Fruit fly (Drosophila melanogaster): ENCODE data around the gene eIF3g1.

Gene eIF3g1

dm6 chrX:2589446-2590038, 20.6 kb downstream of the eIF3g1 start (continued):
- TF ChIP-seq CG14441 (GFP tag; IDR thresholded peaks at IDR 0.05) (peak; percentile 94), eyg (GFP tag; optimal IDR thresholded peaks at IDR 0.05) (peak; percentile 93), grn (GFP tag; optimal IDR thresholded peaks at IDR 0.05) (no peak), CG6254 (GFP tag; optimal IDR thresholded peaks at IDR 0.05) (peak; percentile 67), HLH3B (GFP tag; IDR thresholded peaks at IDR 0.05) (peak; percentile 87), wek (GFP tag; optimal IDR thresholded peaks at IDR 0.05) (peak; percentile 61), CG3281 (GFP tag; optimal IDR thresholded peaks at IDR 0.05) (peak; percentile 92), chif (GFP tag; optimal IDR thresholded peaks at IDR 0.05) (peak; percentile 85 to 93), kni (GFP tag; optimal IDR thresholded peaks at IDR 0.05) (peak; percentile 67), br (optimal IDR thresholded peaks at IDR 0.05) (no peak), zfh2 (GFP tag; optimal IDR thresholded peaks at IDR 0.05) (peak; percentile 98), CG12942 (GFP tag; optimal IDR thresholded peaks at IDR 0.05) (peak; percentile 94), GATAe (GFP tag; conservative IDR thresholded peaks at IDR 0.05) (peak; percentile 84), sens-2 (GFP tag; IDR thresholded peaks at IDR 0.05) (peak; percentile 69), CG17328 (GFP tag; IDR thresholded peaks at IDR 0.05) (peak; percentile 90), en (GFP tag; optimal IDR thresholded peaks at IDR 0.05) (peak; percentile 74), bsh (GFP tag; optimal IDR thresholded peaks at IDR 0.05) (peak; percentile 51 to 83), rib (GFP tag; IDR thresholded peaks at IDR 0.05) (peak; percentile 96), fd64A (GFP tag; optimal IDR thresholded peaks at IDR 0.05) (peak; percentile 59), lov (optimal IDR thresholded peaks at IDR 0.05) (no peak), lov (GFP tag; IDR thresholded peaks at IDR 0.05) (0 out of 3 replicates have a peak, but pooled peaks have one; percentile 58), fd102C (GFP tag; optimal IDR thresholded peaks at IDR 0.05) (no peak), CG34224 (GFP tag; IDR thresholded peaks at IDR 0.05; ENCODE audit: partially characterized antibody) (no peak), croc (GFP tag; conservative IDR thresholded peaks at IDR 0.05) (peak; percentile 66), NFAT (GFP tag; IDR thresholded peaks at IDR 0.05) (peak; percentile 98), cas (GFP tag; IDR thresholded peaks at IDR 0.05) (peak; percentile 94), NC2β (GFP tag; optimal IDR thresholded peaks at IDR 0.05) (peak; percentile 85), gfzf (GFP tag; optimal IDR thresholded peaks at IDR 0.05) (no peak), crol (GFP tag; IDR thresholded peaks at IDR 0.05) (no peak), stwl (tag; optimal IDR thresholded peaks at IDR 0.05) (no peak), B-H2 (GFP tag; optimal IDR thresholded peaks at IDR 0.05) (peak; percentile 49), CG7357 (GFP tag; IDR thresholded peaks at IDR 0.05) (peak; percentile 86), eve (GFP tag; optimal IDR thresholded peaks at IDR 0.05) (peak in 1 of 2 experiments; percentile 18), CG10209 (GFP tag; optimal IDR thresholded peaks at IDR 0.05) (peak; percentile 90), CG9932 (GFP tag; IDR thresholded peaks at IDR 0.05) (peak; percentile 96), ATbp (GFP tag; optimal IDR thresholded peaks at IDR 0.05) (peak; percentile 88), CG6813 (GFP tag; optimal IDR thresholded peaks at IDR 0.05) (peak; percentile 90), NK7.1 (GFP tag; optimal IDR thresholded peaks at IDR 0.05) (peak; percentile 81), Lim3 (GFP tag; IDR thresholded peaks at IDR 0.05) (peak; percentile 71), CG15479 (GFP tag; optimal IDR thresholded peaks at IDR 0.05) (no peak), tio (GFP tag; optimal IDR thresholded peaks at IDR 0.05) (peak; percentile 90), CG13287 (GFP tag; IDR thresholded peaks at IDR 0.05; ENCODE audit: partially characterized antibody) (no peak), Dfd (GFP tag; optimal IDR thresholded peaks at IDR 0.05) (no peak), chinmo (GFP tag; IDR thresholded peaks at IDR 0.05; ENCODE audit: partially characterized antibody) (no peak), CG10267 (tag; optimal IDR thresholded peaks at IDR 0.05) (peak; percentile 67), vvl (GFP tag; IDR thresholded peaks at IDR 0.05) (peak; percentile 96), CG15073 (GFP tag; optimal IDR thresholded peaks at IDR 0.05) (peak; percentile 49), so (GFP tag; IDR thresholded peaks at IDR 0.05) (peak; percentile 93), HmgZ (tag; optimal IDR thresholded peaks at IDR 0.05) (peak; percentile 95), maf-S (GFP tag; optimal IDR thresholded peaks at IDR 0.05) (peak; percentile 91), Rfx (GFP tag; IDR thresholded peaks at IDR 0.05) (peak; percentile 99)
